Fruit fly (Drosophila melanogaster): ENCODE measurements around the gene del.

del gene

DNA sequence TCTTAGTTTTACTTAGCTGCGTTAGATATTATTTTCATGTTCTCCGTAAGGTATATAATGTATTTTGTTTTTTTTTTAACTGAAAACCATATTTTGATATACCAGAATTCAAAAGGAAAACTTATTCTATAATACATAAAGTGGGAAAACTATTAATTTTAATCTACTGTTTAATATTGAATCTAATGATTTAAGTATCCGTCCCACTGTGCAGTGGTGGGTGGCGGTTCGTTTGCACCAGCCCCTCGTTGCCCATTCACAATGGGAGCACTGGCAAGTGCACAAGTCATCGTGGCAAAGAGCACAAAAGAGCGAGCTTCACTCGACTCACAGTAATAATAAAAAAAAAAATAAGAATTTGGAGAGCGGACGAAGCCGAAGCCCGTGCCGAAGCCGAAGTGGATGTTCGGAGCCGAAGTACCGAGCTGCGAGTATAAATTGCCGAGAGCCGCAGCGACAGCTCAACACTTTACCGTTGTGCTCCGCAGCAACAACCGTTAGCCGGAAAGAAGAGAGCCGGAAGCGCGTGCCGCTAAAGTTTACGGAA is 51.8 kb downstream of the del start, which contains the start of gene CG34136 (continued):
- TF ChIP-seq CG2875 (GFP tag; optimal IDR thresholded peaks at IDR 0.05) (peak; percentile 11), HLH4C (GFP tag; IDR thresholded peaks at IDR 0.05; ENCODE audit: partially characterized antibody) (peak; percentile 44; the same call in 1 of the 3 replicates), Dfd (GFP tag; optimal IDR thresholded peaks at IDR 0.05) (no peak), PHDP (tag; optimal IDR thresholded peaks at IDR 0.05) (peak; percentile 37), dysf (GFP tag; IDR thresholded peaks at IDR 0.05) (no peak), bab2 (GFP tag; optimal IDR thresholded peaks at IDR 0.05) (no peak)
